Worm (Caenorhabditis elegans) whole organism, mixed stage, embryonic: ENCODE measurements around the gene nnt-1.

ENCODE experiments used
- ham-2 ChIP-seq: fragments of 200-800 bp; sonication (Bioruptor generic); optimal IDR thresholded peaks from 2 replicates; lab custom pipeline; 2018; ENCODE audit warnings: mild to moderate bottlenecking, missing genetic modification characterization, missing compliant biosample characterization
- unc-62 ChIP-seq: fragments of 150-350 bp; optimal IDR thresholded peaks from 2 replicates; lab custom pipeline; 2014; ENCODE audit warnings: missing biosample characterization, missing genetic modification reagents, missing genetic modification characterization

DNA sequence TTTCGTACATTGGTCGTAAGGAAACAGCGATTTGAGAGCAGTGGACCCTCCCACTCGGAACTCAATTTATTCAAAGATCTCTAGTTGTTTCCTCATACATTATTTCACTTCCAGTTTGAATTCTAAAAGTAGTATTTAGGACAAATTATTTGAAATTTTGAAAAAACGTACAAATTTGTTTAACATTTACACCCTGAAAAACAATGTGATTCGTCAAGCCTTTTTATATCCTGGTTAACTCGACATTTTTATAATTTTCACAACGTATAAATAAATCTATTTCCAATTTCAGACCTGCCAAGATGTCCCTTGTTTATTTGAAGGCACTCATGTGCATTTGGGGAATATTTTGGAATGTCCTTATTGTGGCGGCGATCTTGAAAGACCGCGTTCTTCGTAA, 6.6 kb upstream of the nnt-1 start, which contains the start of gene C15H9.3:
- TF ChIP-seq unc-62 (GFP tag; lab: Kevin White, UChicago) (no peak), ham-2 (GFP tag; lab: Kevin White, UChicago) (no peak)
